Worm (Caenorhabditis elegans) whole organism, early embryonic: ENCODE data around the gene srh-182.

ENCODE experiments used
- B0310.2 ChIP-seq: sonication (generic microtip); optimal IDR thresholded peaks from 2 replicates; lab custom pipeline; 2016; ENCODE audit warnings: mild to moderate bottlenecking, missing genetic modification characterization, missing compliant biosample characterization
- F13C5.2 ChIP-seq: sonication (generic microtip); optimal IDR thresholded peaks from 2 replicates; lab custom pipeline; 2017; ENCODE audit warnings: mild to moderate bottlenecking, missing genetic modification characterization, inconsistent platforms, missing compliant biosample characterization
- ama-1 ChIP-seq: fragments of 150-350 bp; optimal IDR thresholded peaks from 2 replicates; lab custom pipeline; 2014
- ceh-13 ChIP-seq: fragments of 200-800 bp; sonication (Bioruptor generic); optimal IDR thresholded peaks from 2 replicates; lab custom pipeline; 2018; ENCODE audit warnings: mild to moderate bottlenecking, missing genetic modification characterization, missing compliant biosample characterization
- ceh-36 ChIP-seq: sonication (generic microtip); optimal IDR thresholded peaks from 2 replicates; lab custom pipeline; 2016; ENCODE audit warnings: missing genetic modification characterization, inconsistent platforms, missing compliant biosample characterization
- ets-7 ChIP-seq: sonication (generic microtip); optimal IDR thresholded peaks from 2 replicates; lab custom pipeline; 2016; ENCODE audit warnings: missing genotype, missing genetic modification characterization, missing compliant biosample characterization
- flt-1 ChIP-seq: fragments of 200-800 bp; sonication (Bioruptor generic); IDR thresholded peaks from 2 replicates; pipeline ENCODE4 v1.3.6; 2022; ENCODE audit warnings: missing genetic modification characterization, missing compliant biosample characterization
- hmg-4 ChIP-seq: fragments of 200-800 bp; sonication (Bioruptor generic); optimal IDR thresholded peaks from 2 replicates; lab custom pipeline; 2018; ENCODE audit warnings: mild to moderate bottlenecking, missing genetic modification characterization, missing compliant biosample characterization
- hnd-1 ChIP-seq: sonication (generic microtip); optimal IDR thresholded peaks from 2 replicates; lab custom pipeline; 2016; ENCODE audit warnings: missing genetic modification characterization, missing compliant biosample characterization
- scrt-1 ChIP-seq: fragments of 200-800 bp; sonication (Bioruptor generic); IDR thresholded peaks from 2 replicates; pipeline ENCODE4 v1.3.6; 2022; ENCODE audit warnings: missing genetic modification characterization, missing compliant biosample characterization
- sea-1 ChIP-seq: fragments of 200-800 bp; sonication (Bioruptor generic); conservative IDR thresholded peaks from 2 replicates; pipeline ENCODE4 v1.3.6; 2022; ENCODE audit warnings: missing genetic modification characterization, missing compliant biosample characterization
- tbx-11 ChIP-seq: fragments of 200-800 bp; sonication (Bioruptor generic); IDR thresholded peaks from 2 replicates; pipeline ENCODE4 v1.3.6; 2022; ENCODE audit warnings: missing genetic modification characterization, missing compliant biosample characterization
- tra-4 ChIP-seq: sonication (generic microtip); optimal IDR thresholded peaks from 2 replicates; lab custom pipeline; 2017; ENCODE audit warnings: missing genetic modification characterization, missing compliant biosample characterization

DNA sequence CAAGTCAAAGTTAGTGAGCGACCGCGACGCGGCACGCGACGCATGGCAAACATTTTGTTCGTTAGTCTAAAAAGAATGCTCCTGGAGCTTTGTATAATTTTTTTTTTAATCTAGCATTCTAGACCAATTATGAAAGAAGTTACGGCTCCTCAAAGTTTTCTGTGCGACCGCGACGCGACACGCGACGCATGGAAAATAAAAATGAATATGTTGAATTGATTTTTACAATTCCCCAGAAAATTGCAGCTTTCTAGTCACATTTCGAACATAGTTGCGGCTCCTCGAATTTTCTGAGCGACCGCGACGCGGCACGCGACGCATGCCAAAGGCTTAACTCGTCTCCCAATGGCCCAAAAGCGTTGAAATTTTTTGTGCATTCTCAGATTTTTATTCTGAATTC, 48.8 kb downstream of the srh-182 start, which contains the start of gene ZK262.4:
- no peak for TF ChIP-seq hmg-4 (GFP tag; lab: Kevin White, UChicago)
- no peak for TF ChIP-seq ama-1 (lab: Kevin White, UChicago)
- no peak for TF ChIP-seq ceh-36 (tag; lab: Kevin White, UChicago)
- no peak for TF ChIP-seq F13C5.2 (tag; lab: Kevin White, UChicago)
- no peak for TF ChIP-seq B0310.2 (tag; lab: Kevin White, UChicago)
- no peak for TF ChIP-seq scrt-1 (GFP tag; lab: Robert Waterston, UW)
- no peak for TF ChIP-seq ceh-13
- no peak for TF ChIP-seq tra-4
- TF ChIP-seq ets-7: no peak
- no peak for TF ChIP-seq tbx-11 (GFP tag; lab: Robert Waterston, UW)
- no peak for TF ChIP-seq flt-1 (GFP tag; lab: Robert Waterston, UW)
- TF ChIP-seq sea-1 (GFP tag; lab: Robert Waterston, UW): no peak
- TF ChIP-seq hnd-1: no peak
